Worm (Caenorhabditis elegans) whole organism, L1 larva: ENCODE measurements around the gene gcp-2.2.

Source experiments
- C16A3.4 ChIP-seq: fragments of 150-350 bp; optimal IDR thresholded peaks from 2 replicates; lab custom pipeline; 2014; ENCODE audit warnings: missing biosample characterization, missing genetic modification characterization
- C34B4.2 ChIP-seq: sonication (generic microtip); optimal IDR thresholded peaks from 2 replicates; lab custom pipeline; 2017; ENCODE audit warnings: mild to moderate bottlenecking, missing genetic modification characterization, missing compliant biosample characterization
- F16B12.6 ChIP-seq: fragments of 150-350 bp; optimal IDR thresholded peaks from 2 replicates; lab custom pipeline; 2014; ENCODE audit warnings: missing biosample characterization, missing genetic modification characterization
- aly-2 ChIP-seq: fragments of 150-350 bp; optimal IDR thresholded peaks from 2 replicates; lab custom pipeline; 2014; ENCODE audit warnings: missing biosample characterization, missing genetic modification characterization
- ama-1 ChIP-seq: fragments of 150-350 bp; optimal IDR thresholded peaks from 2 replicates; lab custom pipeline; 2014
- blmp-1 ChIP-seq: fragments of 150-350 bp; optimal IDR thresholded peaks from 2 replicates; lab custom pipeline; 2014; ENCODE audit warnings: missing biosample characterization, missing genetic modification characterization
- ceh-63 ChIP-seq: fragments of 200-800 bp; sonication (Bioruptor generic); optimal IDR thresholded peaks from 2 replicates; lab custom pipeline; 2018; ENCODE audit warnings: mild to moderate bottlenecking, missing genetic modification characterization, missing compliant biosample characterization
- ceh-82 ChIP-seq, 3 experiments: fragments of 150-350 bp in 1 of 3; sonication (generic microtip) in 2 of 3; optimal IDR thresholded peaks; 2 replicates each; lab custom pipeline; 2014 to 2017; ENCODE audit warnings: missing biosample characterization in 3 of 3, missing genetic modification characterization in 3 of 3
- ceh-88 ChIP-seq: fragments of 200-800 bp; sonication (Bioruptor generic); IDR thresholded peaks from 2 replicates; pipeline ENCODE4 v1.3.6; 2022; ENCODE audit warnings: missing genetic modification characterization, missing compliant biosample characterization
- ces-1 ChIP-seq: fragments of 150-350 bp; optimal IDR thresholded peaks from 2 replicates; lab custom pipeline; 2014; ENCODE audit warnings: missing biosample characterization, missing genetic modification reagents, missing genetic modification characterization
- efl-1 ChIP-seq, 4 experiments: fragments of 150-350 bp; optimal IDR thresholded peaks in 3 of 4; peaks in 1 of 4; 1 replicate in 1 of 4; 2 replicates in 3 of 4; lab custom pipeline; 2014; ENCODE audit warnings: missing biosample characterization in 2 of 4, missing genetic modification characterization in 2 of 4, missing genetic modification reagents in 2 of 4
- egl-13 ChIP-seq: sonication (generic microtip); optimal IDR thresholded peaks from 2 replicates; lab custom pipeline; 2016; ENCODE audit warnings: missing genotype, missing genetic modification reagents, missing genetic modification characterization, missing compliant biosample characterization
- elt-2 ChIP-seq: sonication (generic microtip); optimal IDR thresholded peaks from 2 replicates; lab custom pipeline; 2016; ENCODE audit warnings: missing genetic modification characterization, mild to moderate bottlenecking, inconsistent platforms, missing compliant biosample characterization, missing genetic modification reagents
- elt-3 ChIP-seq, 6 experiments: fragments of 150-350 bp in 1 of 6; sonication (generic microtip); optimal IDR thresholded peaks; 2 replicates each; lab custom pipeline; 2017 to 2018; ENCODE audit warnings: missing biosample characterization in 6 of 6, missing genetic modification characterization in 6 of 6, inconsistent platforms in 1 of 6
- ets-5 ChIP-seq: fragments of 200-800 bp; sonication (Bioruptor generic); IDR thresholded peaks from 2 replicates; pipeline ENCODE4 v1.3.6; 2022; ENCODE audit warnings: missing genetic modification characterization, missing compliant biosample characterization
- fkh-4 ChIP-seq: sonication (generic microtip); optimal IDR thresholded peaks from 2 replicates; lab custom pipeline; 2016; ENCODE audit warnings: missing compliant biosample characterization, missing genetic modification characterization, borderline replicate concordance
- fkh-8 ChIP-seq: sonication (generic microtip); optimal IDR thresholded peaks from 2 replicates; lab custom pipeline; 2016; ENCODE audit warnings: mild to moderate bottlenecking, missing genetic modification characterization, missing compliant biosample characterization
- fos-1 ChIP-seq: fragments of 150-350 bp; optimal IDR thresholded peaks from 2 replicates; lab custom pipeline; 2014; ENCODE audit warnings: missing biosample characterization, missing genetic modification characterization
- hpl-2 ChIP-seq: fragments of 150-350 bp; optimal IDR thresholded peaks from 2 replicates; lab custom pipeline; 2014; ENCODE audit warnings: missing biosample characterization, missing genetic modification reagents, missing genetic modification characterization
- irx-1 ChIP-seq: sonication (generic microtip); optimal IDR thresholded peaks from 2 replicates; lab custom pipeline; 2016; ENCODE audit warnings: missing genetic modification characterization, missing compliant biosample characterization
- isw-1 ChIP-seq: fragments of 200-800 bp; sonication (Bioruptor generic); IDR thresholded peaks from 2 replicates; pipeline ENCODE4 v1.3.6; 2022; ENCODE audit warnings: missing genetic modification characterization, missing compliant biosample characterization
- lin-14 ChIP-seq: fragments of 200-800 bp; sonication (Bioruptor generic); optimal IDR thresholded peaks from 2 replicates; lab custom pipeline; 2018; ENCODE audit warnings: mild to moderate bottlenecking, missing genetic modification characterization, moderate library complexity, missing compliant biosample characterization
- lin-35 ChIP-seq, 2 experiments: fragments of 150-350 bp; optimal IDR thresholded peaks; 2 replicates each; lab custom pipeline; 2014; ENCODE audit warnings: missing biosample characterization in 2 of 2, missing genetic modification characterization in 2 of 2, missing genetic modification reagents in 2 of 2
- lin-39 ChIP-seq: fragments of 150-350 bp; optimal IDR thresholded peaks from 2 replicates; lab custom pipeline; 2014; ENCODE audit warnings: missing biosample characterization, missing genetic modification reagents, missing genetic modification characterization
- lir-3 ChIP-seq: sonication (generic microtip); optimal IDR thresholded peaks from 2 replicates; lab custom pipeline; 2016; ENCODE audit warnings: mild to moderate bottlenecking, missing genetic modification characterization, moderate library complexity, missing compliant biosample characterization; ENCODE audit not compliant: poor library complexity
- mab-9 ChIP-seq: fragments of 200-800 bp; sonication (Bioruptor generic); IDR thresholded peaks from 2 replicates; pipeline ENCODE4 v1.3.6; 2022; ENCODE audit warnings: missing genetic modification reagents, missing genetic modification characterization, missing compliant biosample characterization
- mdl-1 ChIP-seq, 2 experiments: fragments of 150-350 bp; optimal IDR thresholded peaks; 2 replicates each; lab custom pipeline; 2014 to 2017; ENCODE audit warnings: missing biosample characterization in 2 of 2, missing genetic modification characterization in 2 of 2, inconsistent platforms in 1 of 2
- mef-2 ChIP-seq: fragments of 150-350 bp; optimal IDR thresholded peaks from 2 replicates; lab custom pipeline; 2014; ENCODE audit warnings: missing biosample characterization, missing genetic modification characterization
- nhr-11 ChIP-seq: fragments of 150-350 bp; optimal IDR thresholded peaks from 2 replicates; lab custom pipeline; 2014; ENCODE audit warnings: missing biosample characterization, missing genetic modification characterization
- nhr-19 ChIP-seq: fragments of 200-800 bp; sonication (Bioruptor generic); conservative IDR thresholded peaks from 2 replicates; pipeline ENCODE4 v1.3.6; 2022; ENCODE audit warnings: missing genetic modification characterization, missing compliant biosample characterization
- nhr-237 ChIP-seq: fragments of 150-350 bp; optimal IDR thresholded peaks from 2 replicates; lab custom pipeline; 2014; ENCODE audit warnings: missing biosample characterization, missing genetic modification characterization
- nhr-28 ChIP-seq: fragments of 150-350 bp; optimal IDR thresholded peaks from 2 replicates; lab custom pipeline; 2014; ENCODE audit warnings: missing biosample characterization, missing genetic modification characterization
- nhr-71 ChIP-seq: sonication (generic microtip); optimal IDR thresholded peaks from 2 replicates; lab custom pipeline; 2016; ENCODE audit warnings: mild to moderate bottlenecking, missing genetic modification characterization, moderate library complexity, missing compliant biosample characterization
- nhr-77 ChIP-seq: fragments of 150-350 bp; optimal IDR thresholded peaks from 2 replicates; lab custom pipeline; 2014; ENCODE audit warnings: missing biosample characterization, missing genetic modification characterization
- nhr-84 ChIP-seq: sonication (generic microtip); optimal IDR thresholded peaks from 2 replicates; lab custom pipeline; 2017; ENCODE audit warnings: missing biosample characterization, missing genetic modification characterization
- nhr-85 ChIP-seq: sonication (generic microtip); peaks from one replicate; lab custom pipeline; 2016; ENCODE audit warnings: missing genetic modification characterization, inconsistent platforms, missing compliant biosample characterization
- pqm-1 ChIP-seq: sonication (generic microtip); optimal IDR thresholded peaks from 3 replicates; lab custom pipeline; 2017; ENCODE audit warnings: missing biosample characterization, missing genetic modification characterization
- skn-1 ChIP-seq: fragments of 150-350 bp; optimal IDR thresholded peaks from 2 replicates; lab custom pipeline; 2014; ENCODE audit warnings: missing biosample characterization, missing genetic modification characterization
- snpc-4 ChIP-seq: fragments of 150-350 bp; optimal IDR thresholded peaks from 2 replicates; lab custom pipeline; 2014; ENCODE audit warnings: missing biosample characterization, missing genetic modification characterization
- snu-23 ChIP-seq: sonication (generic microtip); optimal IDR thresholded peaks from 2 replicates; lab custom pipeline; 2016; ENCODE audit warnings: missing genetic modification characterization, missing compliant biosample characterization
- sox-4 ChIP-seq: sonication (generic microtip); optimal IDR thresholded peaks from 2 replicates; lab custom pipeline; 2016; ENCODE audit warnings: missing genetic modification characterization, missing compliant biosample characterization
- sptf-1 ChIP-seq: fragments of 150-350 bp; optimal IDR thresholded peaks from 2 replicates; lab custom pipeline; 2014; ENCODE audit warnings: missing biosample characterization, missing genetic modification characterization
- swsn-7 ChIP-seq: sonication (generic microtip); optimal IDR thresholded peaks from 2 replicates; lab custom pipeline; 2016; ENCODE audit warnings: missing genetic modification characterization, missing compliant biosample characterization
- tbx-2 ChIP-seq: sonication (generic microtip); optimal IDR thresholded peaks from 2 replicates; lab custom pipeline; 2016; ENCODE audit warnings: missing genetic modification characterization, missing compliant biosample characterization
- tlp-1 ChIP-seq: fragments of 150-350 bp; optimal IDR thresholded peaks from 2 replicates; lab custom pipeline; 2014; ENCODE audit warnings: missing biosample characterization, missing genetic modification characterization
- unc-130 ChIP-seq: fragments of 150-350 bp; optimal IDR thresholded peaks from 2 replicates; lab custom pipeline; 2017; ENCODE audit warnings: missing biosample characterization, missing genetic modification characterization, inconsistent platforms
- unc-62 ChIP-seq: fragments of 150-350 bp; optimal IDR thresholded peaks from 2 replicates; lab custom pipeline; 2014; ENCODE audit warnings: missing biosample characterization, missing genetic modification reagents, missing genetic modification characterization
- vab-15 ChIP-seq: sonication (generic microtip); optimal IDR thresholded peaks from 2 replicates; lab custom pipeline; 2017; ENCODE audit warnings: missing genotype, mild to moderate bottlenecking, missing genetic modification characterization, missing compliant biosample characterization
- zip-4 ChIP-seq: fragments of 200-800 bp; sonication (Bioruptor generic); optimal IDR thresholded peaks from 2 replicates; lab custom pipeline; 2018; ENCODE audit warnings: mild to moderate bottlenecking, missing genetic modification characterization, moderate library complexity, missing compliant biosample characterization
- ztf-11 ChIP-seq, 2 experiments: sonication (generic microtip); optimal IDR thresholded peaks; 2 replicates each; lab custom pipeline; 2016 to 2017; ENCODE audit warnings: missing genetic modification characterization in 2 of 2, missing biosample characterization in 1 of 2, missing compliant biosample characterization in 1 of 2

The gcp-2.2 gene

ce11 chrX:11560076-11560475 is 22.6 kb downstream of the gcp-2.2 start:
- TF ChIP-seq ceh-82 (tag; optimal IDR thresholded peaks at IDR 0.05; lab: Kevin White, UChicago) (no peak), nhr-84 (tag; lab: Kevin White, UChicago) (no peak), ceh-88 (no peak), ama-1 (no peak), hpl-2 (GFP tag; lab: Kevin White, UChicago) (no peak), nhr-28 (no peak), nhr-19 (GFP tag; lab: Robert Waterston, UW) (no peak), unc-62 (GFP tag; lab: Kevin White, UChicago) (no peak), tbx-2 (tag; lab: Kevin White, UChicago) (no peak), mdl-1 (tag; optimal IDR thresholded peaks at IDR 0.05; lab: Kevin White, UChicago) (no peak)

ce11 chrX:11560615-11561014 is 23.1 kb downstream of the gcp-2.2 start, which contains the start of gene lev-8:
Gene lev-8 (plus strand): TSS chrX:11560915.
- no peak for TF ChIP-seq blmp-1 (tag; lab: Kevin White, UChicago)
- TF ChIP-seq skn-1 (tag; lab: Kevin White, UChicago) = no peak
- TF ChIP-seq sptf-1 (tag; lab: Kevin White, UChicago) = no peak
- TF ChIP-seq mef-2 (tag; lab: Kevin White, UChicago) = no peak
- TF ChIP-seq lir-3 (tag; lab: Kevin White, UChicago) = no peak
- no peak for TF ChIP-seq ceh-82 (tag; optimal IDR thresholded peaks at IDR 0.05; lab: Kevin White, UChicago)
- no peak for TF ChIP-seq lin-35 (GFP tag; optimal IDR thresholded peaks at IDR 0.05; lab: Kevin White, UChicago)
- TF ChIP-seq F16B12.6 (tag; lab: Kevin White, UChicago) = no peak
- no peak for TF ChIP-seq ces-1
- no peak for TF ChIP-seq elt-3 (tag; optimal IDR thresholded peaks at IDR 0.05; lab: Kevin White, UChicago)
- TF ChIP-seq tlp-1 (tag; lab: Kevin White, UChicago) = no peak
- no peak for TF ChIP-seq lin-14 (GFP tag; lab: Kevin White, UChicago)
- no peak for TF ChIP-seq zip-4 (GFP tag; lab: Kevin White, UChicago)
- no peak for TF ChIP-seq elt-2 (tag; lab: Kevin White, UChicago)
- TF ChIP-seq fos-1 = no peak
- no peak for TF ChIP-seq mab-9 (GFP tag; lab: Robert Waterston, UW)
- TF ChIP-seq fkh-8 (tag; lab: Kevin White, UChicago) = no peak
- TF ChIP-seq, all 84 proteins: peak for 0

- TF ChIP-seq ztf-11 (tag; optimal IDR thresholded peaks at IDR 0.05; lab: Kevin White, UChicago) (no peak), ceh-63 (GFP tag; lab: Kevin White, UChicago) (no peak), irx-1 (peak; percentile 32), nhr-77 (tag; lab: Kevin White, UChicago) (no peak), efl-1 (optimal IDR thresholded peaks at IDR 0.05; lab: Kevin White, UChicago) (peak; percentile 21 to 22), efl-1 (GFP tag; optimal IDR thresholded peaks at IDR 0.05 in 1 of 2; lab: Kevin White, UChicago) (peak; percentile 17 to 33), swsn-7 (peak; percentile 49), lin-39 (tag; lab: Kevin White, UChicago) (no peak), egl-13 (tag; lab: Kevin White, UChicago) (no peak), pqm-1 (no peak), snpc-4 (tag; lab: Kevin White, UChicago) (no peak), aly-2 (no peak), blmp-1 (tag; lab: Kevin White, UChicago) (peak; percentile 98), C34B4.2 (tag; lab: Kevin White, UChicago) (no peak), nhr-11 (tag; lab: Kevin White, UChicago) (no peak), hpl-2 (GFP tag; lab: Kevin White, UChicago) (no peak), nhr-71 (peak; percentile 60), lin-14 (GFP tag; lab: Kevin White, UChicago) (peak; percentile 80), nhr-85 (tag; lab: Kevin White, UChicago) (peak; percentile 87), snu-23 (GFP tag; lab: Kevin White, UChicago) (peak; percentile 79), mef-2 (tag; lab: Kevin White, UChicago) (no peak), nhr-237 (no peak), vab-15 (tag; lab: Kevin White, UChicago) (no peak), nhr-84 (tag; lab: Kevin White, UChicago) (no peak), fkh-4 (tag; lab: Kevin White, UChicago) (no peak), unc-130 (tag; lab: Kevin White, UChicago) (peak; percentile 52), sox-4 (tag; lab: Kevin White, UChicago) (no peak), ets-5 (no peak), fos-1 (no peak), isw-1 (GFP tag; lab: Robert Waterston, UW) (no peak), tlp-1 (tag; lab: Kevin White, UChicago) (no peak), zip-4 (GFP tag; lab: Kevin White, UChicago) (no peak), sptf-1 (tag; lab: Kevin White, UChicago) (no peak), C16A3.4 (peak; percentile 55)
Measured at ce11 chrX:11563663-11564062, 26.1 kb downstream of the gcp-2.2 start, which contains the start of gene trpp-9. Gene trpp-9 (plus strand): TSS chrX:11563923.
